Fruit fly (Drosophila melanogaster) whole organism: ENCODE data around the gene CG9150.

Source experiments
- Dll ChIP-seq: fragments of >200 bp; optimal IDR thresholded peaks from 2 replicates; lab custom pipeline; 2017
- EcR ChIP-seq, 2 experiments: fragments of >200 bp; optimal IDR thresholded peaks; 2 replicates each; lab custom pipeline; 2017; ENCODE audit warnings: missing biosample characterization in 2 of 2, missing genetic modification characterization in 2 of 2, missing genetic modification reagents in 2 of 2
- pan ChIP-seq: fragments of >200 bp; optimal IDR thresholded peaks from 2 replicates; lab custom pipeline; 2017
- psq ChIP-seq: fragments of >200 bp; optimal IDR thresholded peaks from 2 replicates; lab custom pipeline; 2017
- usp ChIP-seq: fragments of >200 bp; optimal IDR thresholded peaks from 2 replicates; lab custom pipeline; 2017; ENCODE audit warnings: missing biosample characterization, missing genetic modification characterization, mixed read lengths

DNA sequence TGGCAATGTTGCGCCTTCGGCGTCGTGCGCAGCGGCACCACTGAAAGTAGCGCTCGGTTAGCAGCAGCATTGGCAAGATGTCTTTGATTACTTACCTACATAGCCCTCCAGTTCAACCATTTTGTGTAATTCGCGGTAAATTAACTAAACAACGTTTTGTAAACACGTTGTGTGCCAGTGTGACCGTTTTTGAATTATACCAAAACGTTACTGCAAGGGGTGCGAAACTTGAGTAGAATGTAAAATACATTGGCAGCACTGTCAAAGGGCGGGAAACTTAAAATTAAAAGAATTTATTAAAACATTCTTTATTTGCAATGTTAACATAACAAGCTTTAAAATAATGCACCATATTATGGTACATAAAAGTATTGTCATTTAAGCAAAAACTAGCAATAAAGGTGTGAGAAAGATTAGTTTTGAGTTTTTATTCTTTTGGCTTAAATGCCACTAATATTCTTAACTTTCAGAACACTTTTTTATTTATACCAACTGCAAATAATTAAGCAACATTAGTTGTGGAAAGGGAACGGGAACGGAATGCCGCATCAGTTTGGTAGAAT is 44.0 kb downstream of the CG9150 start, which contains the start of gene CG9107:
- TF ChIP-seq Dll = no peak
- no peak for TF ChIP-seq psq (lab: Kevin White, UChicago)
- no peak for TF ChIP-seq pan (lab: Kevin White, UChicago)
- TF ChIP-seq usp (GFP tag; lab: Kevin White, UChicago) = no peak
- TF ChIP-seq EcR (GFP tag; optimal IDR thresholded peaks at IDR 0.05; lab: Kevin White, UChicago) = no peak
